Worm (Caenorhabditis elegans): Measurements from ENCODE around the gene madd-3.

madd-3 gene

DNA sequence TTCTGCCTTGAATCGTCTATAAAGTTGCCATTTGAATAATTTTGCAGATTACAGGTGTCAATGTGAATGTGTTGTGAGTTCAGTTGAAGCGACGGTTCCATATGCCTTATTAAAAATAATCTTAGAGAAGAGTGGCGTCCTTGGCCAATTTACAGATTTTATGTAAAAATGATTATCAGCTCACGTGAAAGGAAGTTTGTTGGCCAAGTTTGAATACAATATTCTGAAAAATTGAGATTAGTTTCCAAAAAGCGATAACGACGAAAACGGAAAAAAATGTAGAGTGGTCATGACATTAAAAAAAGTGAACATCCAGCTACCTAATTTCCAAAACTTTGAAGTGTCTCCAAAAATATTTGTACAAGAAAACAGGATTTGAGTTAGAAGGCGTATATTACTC lies 41.4 kb downstream of the madd-3 start, which contains the start of gene E02H4.5:
Gene E02H4.5, minus strand, starts transcription at position 101 of the 400 bp plus-strand sequence.
- no peak for TF ChIP-seq nhr-84 (tag; optimal IDR thresholded peaks at IDR 0.05)
- no peak for TF ChIP-seq ets-5 (GFP tag; IDR thresholded peaks at IDR 0.05)

DNA sequence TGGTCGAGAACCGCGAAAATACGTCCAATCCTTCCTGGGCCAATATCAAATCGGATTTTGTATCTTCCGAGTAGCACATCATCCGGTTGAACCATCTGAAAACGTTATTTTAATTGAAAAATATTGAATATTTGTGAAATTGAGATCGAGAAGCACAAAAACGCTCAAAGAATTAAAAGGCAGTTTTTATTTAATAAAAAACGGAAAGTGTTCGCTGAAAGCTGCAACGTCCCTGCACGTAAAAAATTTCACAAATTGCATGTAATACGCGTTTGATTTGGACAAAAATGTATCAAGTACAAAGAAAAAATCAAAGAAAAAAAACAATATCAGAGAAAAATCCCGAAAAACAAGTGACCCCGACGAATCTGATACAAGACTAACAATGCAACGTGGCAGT lies 44.4 kb downstream of the madd-3 start, which contains the start of gene E02H4.6:
Gene E02H4.6, minus strand, starts transcription at position 101 of the 400 bp plus-strand sequence.
- no peak for TF ChIP-seq C04F5.9 (tag; optimal IDR thresholded peaks at IDR 0.05)
- TF ChIP-seq nhr-11 (tag; optimal IDR thresholded peaks at IDR 0.05) = no peak
- no peak for TF ChIP-seq lin-13 (GFP tag; optimal IDR thresholded peaks at IDR 0.05)
- no peak for TF ChIP-seq xbp-1 (tag; optimal IDR thresholded peaks at IDR 0.05)
- no peak for TF ChIP-seq unc-30 (tag; optimal IDR thresholded peaks at IDR 0.05)
- TF ChIP-seq ceh-8 (GFP tag; optimal IDR thresholded peaks at IDR 0.05) = no peak
- TF ChIP-seq lir-3 (tag; optimal IDR thresholded peaks at IDR 0.05; ENCODE audit: poor library complexity) = no peak
- TF ChIP-seq hlh-17 (GFP tag; optimal IDR thresholded peaks at IDR 0.05; ENCODE audit: borderline replicate concordance) = no peak
- TF ChIP-seq unc-86 (tag; optimal IDR thresholded peaks at IDR 0.05) = no peak
- TF ChIP-seq nhr-19 (GFP tag; conservative IDR thresholded peaks at IDR 0.05) = no peak
- no peak for TF ChIP-seq hpl-2 (GFP tag; optimal IDR thresholded peaks at IDR 0.05)
- TF ChIP-seq ama-1 (optimal IDR thresholded peaks at IDR 0.05) = no peak

DNA sequence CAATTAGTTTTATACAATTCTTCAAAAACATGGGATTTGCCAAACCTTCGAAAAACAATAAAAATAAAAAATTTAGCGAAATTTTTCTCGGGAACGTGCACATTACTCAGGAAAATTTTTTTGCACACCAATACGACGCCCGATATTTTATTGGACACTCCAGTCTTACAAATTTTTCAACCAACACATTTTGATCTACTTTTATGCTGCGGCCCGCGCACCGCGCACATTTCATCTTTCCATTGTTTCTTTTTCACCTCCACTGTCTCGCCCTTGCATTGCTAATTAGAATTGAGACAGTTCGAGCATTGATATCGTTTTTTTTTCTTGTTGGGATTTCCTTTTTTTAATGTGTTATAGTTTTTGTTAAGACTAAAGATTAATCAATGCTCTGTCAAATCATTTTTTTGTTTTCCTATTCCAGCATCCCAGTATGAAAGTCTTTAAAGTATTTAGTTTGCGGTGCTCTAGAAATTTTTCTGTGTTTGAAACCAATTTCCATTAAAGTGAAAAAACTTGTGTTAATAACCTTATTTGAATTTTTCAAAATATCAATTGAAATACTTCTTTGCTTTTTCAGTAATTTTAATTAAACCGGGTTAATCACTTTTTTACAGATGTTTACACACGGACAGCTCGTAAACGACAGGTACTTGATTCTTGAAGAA lies 48.9 kb downstream of the madd-3 start, which contains the start of gene K04C1.5:
Gene K04C1.5, plus strand, starts transcription at position 618 of the 668 bp plus-strand sequence.
- TF ChIP-seq lin-35 (GFP tag; optimal IDR thresholded peaks at IDR 0.05) (no peak), rnt-1 (tag; optimal IDR thresholded peaks at IDR 0.05) (no peak), pqm-1 (tag; optimal IDR thresholded peaks at IDR 0.05) (no peak), dpl-1 (GFP tag; optimal IDR thresholded peaks at IDR 0.05) (no peak), dsc-1 (tag; optimal IDR thresholded peaks at IDR 0.05) (no peak), mep-1 (tag; optimal IDR thresholded peaks at IDR 0.05) (no peak), unc-30 (tag; optimal IDR thresholded peaks at IDR 0.05) (no peak)

DNA sequence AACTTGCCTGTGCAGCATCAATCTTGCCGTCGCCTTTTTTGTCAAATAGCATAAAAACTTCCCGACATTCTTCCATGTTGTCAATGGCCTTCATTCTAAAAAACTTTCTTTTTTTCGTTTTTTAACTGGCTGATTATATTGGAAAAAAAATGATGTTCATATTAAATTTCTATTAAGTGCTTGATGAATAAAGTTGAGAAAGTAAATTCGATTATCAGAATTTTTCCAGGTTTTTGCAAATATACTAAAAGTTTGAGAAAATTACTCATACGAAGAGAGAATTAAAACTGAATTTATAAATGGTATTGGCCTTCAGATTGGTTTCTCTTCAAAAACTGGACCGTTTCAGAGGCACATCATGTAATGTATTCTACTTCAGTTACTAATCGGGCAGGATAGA lies 49.9 kb downstream of the madd-3 start, which contains the start of gene mlc-6:
Gene mlc-6, minus strand, starts transcription at position 101 of the 400 bp plus-strand sequence.
- TF ChIP-seq lin-39 (tag; optimal IDR thresholded peaks at IDR 0.05) = no peak
- TF ChIP-seq nhr-77 (tag; optimal IDR thresholded peaks at IDR 0.05) = no peak
- TF ChIP-seq vab-15 (tag; optimal IDR thresholded peaks at IDR 0.05) = no peak
- TF ChIP-seq zip-4 (GFP tag; optimal IDR thresholded peaks at IDR 0.05) = no peak
- no peak for TF ChIP-seq nhr-84 (tag; optimal IDR thresholded peaks at IDR 0.05)
- no peak for TF ChIP-seq ceh-82 (tag; optimal IDR thresholded peaks at IDR 0.05)
- TF ChIP-seq nhr-90 (tag; optimal IDR thresholded peaks at IDR 0.05; ENCODE audit: poor library complexity) = no peak
- TF ChIP-seq ztf-11 (tag; optimal IDR thresholded peaks at IDR 0.05) = no peak
- TF ChIP-seq pag-3 (tag; optimal IDR thresholded peaks at IDR 0.05; ENCODE audit: borderline replicate concordance, insufficient read depth) = no peak

DNA sequence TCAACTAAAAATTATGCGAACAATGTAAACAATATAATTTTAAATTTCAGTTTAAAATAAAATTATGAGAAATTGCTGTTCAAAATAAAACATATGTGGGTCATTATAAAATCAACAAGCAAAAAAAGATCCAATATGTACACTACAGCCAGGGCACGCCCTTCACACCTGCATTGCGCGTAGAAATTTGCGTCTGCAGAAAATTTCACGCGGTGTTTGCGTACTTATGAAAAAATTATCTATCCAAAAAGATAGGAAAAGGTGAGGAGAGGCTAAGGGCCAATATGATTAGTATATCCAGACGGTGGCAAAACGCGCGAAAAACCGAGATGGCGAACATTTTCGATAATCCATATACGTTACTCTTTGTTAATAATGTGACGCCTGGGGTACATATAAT lies 52.0 kb downstream of the madd-3 start:
- TF ChIP-seq lin-35 (GFP tag; optimal IDR thresholded peaks at IDR 0.05) (peak in 1 of 2 experiments; percentile 49), snu-23 (GFP tag; optimal IDR thresholded peaks at IDR 0.05) (peak; percentile 6), dpl-1 (GFP tag; optimal IDR thresholded peaks at IDR 0.05) (peak in 2 of 3 experiments; percentile 4 to 19), lin-39 (tag; optimal IDR thresholded peaks at IDR 0.05) (no peak), snpc-4 (tag; optimal IDR thresholded peaks at IDR 0.05) (no peak), mdl-1 (tag; optimal IDR thresholded peaks at IDR 0.05) (peak in 1 of 2 experiments; percentile 7), rnt-1 (tag; optimal IDR thresholded peaks at IDR 0.05) (no peak), blmp-1 (tag; optimal IDR thresholded peaks at IDR 0.05) (peak; percentile 51), pqm-1 (tag; optimal IDR thresholded peaks at IDR 0.05) (no peak), F16B12.6 (tag; optimal IDR thresholded peaks at IDR 0.05) (peak; percentile 77)
